Fruit fly (Drosophila melanogaster): ENCODE results near the gene nmd.

The nmd gene

dm6 chr2L:10321036-10321583 is 17.4 kb upstream of the nmd start (continued):
- TF ChIP-seq CG13624 (GFP tag; optimal IDR thresholded peaks at IDR 0.05) (peak; percentile 21), ato (GFP tag; IDR thresholded peaks at IDR 0.05; ENCODE audit: partially characterized antibody) (peak; percentile 11; the same call in 1 of the 2 replicates), sqz (GFP tag; optimal IDR thresholded peaks at IDR 0.05) (peak; percentile 51), zfh2 (GFP tag; optimal IDR thresholded peaks at IDR 0.05) (peak; percentile 35), NfI (GFP tag; optimal IDR thresholded peaks at IDR 0.05) (peak; percentile 16), NK7.1 (GFP tag; optimal IDR thresholded peaks at IDR 0.05) (no peak), CG8290 (GFP tag; optimal IDR thresholded peaks at IDR 0.05) (no peak), CG8290 (tag; optimal IDR thresholded peaks at IDR 0.05) (peak; percentile 26 to 36), peb (GFP tag; IDR thresholded peaks at IDR 0.05) (no peak), CG11696 (GFP tag; IDR thresholded peaks at IDR 0.05) (no peak), CG10979 (tag; optimal IDR thresholded peaks at IDR 0.05) (peak; percentile 4), en (GFP tag; optimal IDR thresholded peaks at IDR 0.05) (peak; percentile 15), CG6254 (GFP tag; optimal IDR thresholded peaks at IDR 0.05) (peak; percentile 1), CG11504 (tag; optimal IDR thresholded peaks at IDR 0.05) (no peak), Antp (GFP tag; optimal IDR thresholded peaks at IDR 0.05) (peak; percentile 18), CG14860 (GFP tag; IDR thresholded peaks at IDR 0.05; ENCODE audit: partially characterized antibody) (peak; percentile 55; the same call in 2 of the 3 replicates), CG11723 (GFP tag; optimal IDR thresholded peaks at IDR 0.05) (peak; percentile 7), Sry-δ (GFP tag; optimal IDR thresholded peaks at IDR 0.05) (peak; percentile 76), Dll (GFP tag; IDR thresholded peaks at IDR 0.05; ENCODE audit: partially characterized antibody) (peak; percentile 79), CG14710 (tag; optimal IDR thresholded peaks at IDR 0.05) (peak; percentile 7), CG9437 (GFP tag; optimal IDR thresholded peaks at IDR 0.05) (peak; percentile 7), inv (GFP tag; IDR thresholded peaks at IDR 0.05; ENCODE audit: partially characterized antibody) (peak; percentile 86), pum (GFP tag; optimal IDR thresholded peaks at IDR 0.05) (peak; percentile 2), HLH4C (GFP tag; IDR thresholded peaks at IDR 0.05; ENCODE audit: partially characterized antibody) (peak; percentile 63; the same call in 2 of the 3 replicates), CG3995 (GFP tag; optimal IDR thresholded peaks at IDR 0.05) (peak; percentile 95), CG7987 (GFP tag; optimal IDR thresholded peaks at IDR 0.05) (peak; percentile 21), CG12659 (GFP tag; optimal IDR thresholded peaks at IDR 0.05) (peak; percentile 26), CG33213 (GFP tag; optimal IDR thresholded peaks at IDR 0.05) (no peak), CG7556 (GFP tag; optimal IDR thresholded peaks at IDR 0.05) (peak; percentile 5), usp (GFP tag; optimal IDR thresholded peaks at IDR 0.05) (no peak), cwo (GFP tag; optimal IDR thresholded peaks at IDR 0.05) (no peak), nerfin-2 (GFP tag; IDR thresholded peaks at IDR 0.05; ENCODE audit: partially characterized antibody) (peak; percentile 60), D (optimal IDR thresholded peaks at IDR 0.05) (no peak), D (GFP tag; optimal IDR thresholded peaks at IDR 0.05) (peak; percentile 21), fd64A (GFP tag; optimal IDR thresholded peaks at IDR 0.05) (no peak), nerfin-1 (tag; optimal IDR thresholded peaks at IDR 0.05) (peak; percentile 10), CG12744 (GFP tag; optimal IDR thresholded peaks at IDR 0.05) (no peak), BEAF-32 (GFP tag; optimal IDR thresholded peaks at IDR 0.05) (peak; percentile 78), pb (GFP tag; optimal IDR thresholded peaks at IDR 0.05) (peak; percentile 4), CG3281 (GFP tag; optimal IDR thresholded peaks at IDR 0.05) (peak; percentile 49), jing (GFP tag; optimal IDR thresholded peaks at IDR 0.05) (no peak), Fer3 (tag; optimal IDR thresholded peaks at IDR 0.05) (no peak), CG6175 (GFP tag; IDR thresholded peaks at IDR 0.05) (no peak), Bgb (GFP tag; IDR thresholded peaks at IDR 0.05; ENCODE audit: partially characterized antibody) (peak; percentile 46; the same call in 1 of the 2 replicates), CG8388 (GFP tag; optimal IDR thresholded peaks at IDR 0.05) (no peak), Sox100B (GFP tag; optimal IDR thresholded peaks at IDR 0.05) (peak; percentile 33), ash1 (GFP tag; optimal IDR thresholded peaks at IDR 0.05) (no peak), Dbx (GFP tag; IDR thresholded peaks at IDR 0.05) (peak; percentile 43; the same call in 1 of the 3 replicates), zen2 (GFP tag; IDR thresholded peaks at IDR 0.05; ENCODE audit: partially characterized antibody) (no peak; the same call in 2 of the 3 replicates)
